Fruit fly (Drosophila melanogaster) whole organism, pupa: ENCODE data around the gene TTLL4B.

Experiments used
- CG10348 ChIP-seq: fragments of 200-800 bp; sonication (Bioruptor generic); IDR thresholded peaks from 2 replicates; pipeline ENCODE4 v1.3.6; 2022; ENCODE audit warnings: missing biosample characterization, missing genetic modification characterization
- CG12605 ChIP-seq: fragments of 200-800 bp; sonication (Bioruptor generic); IDR thresholded peaks from 2 replicates; pipeline ENCODE4 v1.3.6; 2022; ENCODE audit warnings: missing biosample characterization, missing genetic modification characterization
- CG13204 ChIP-seq: fragments of 200-800 bp; sonication (Bioruptor generic); optimal IDR thresholded peaks from 2 replicates; lab custom pipeline; 2018; ENCODE audit warnings: missing biosample characterization, mild to moderate bottlenecking, missing genetic modification characterization, moderate library complexity
- CG14655 ChIP-seq: fragments of 200-800 bp; sonication (Bioruptor generic); optimal IDR thresholded peaks from 3 replicates; lab custom pipeline; 2017; ENCODE audit warnings: mild to moderate bottlenecking, missing biosample characterization, missing genetic modification reagents, missing genetic modification characterization
- CG15710 ChIP-seq: fragments of 200-800 bp; sonication (Bioruptor generic); optimal IDR thresholded peaks from 2 replicates; lab custom pipeline; 2018; ENCODE audit warnings: missing biosample characterization, mild to moderate bottlenecking, missing genetic modification characterization, moderate library complexity
- CG17806 ChIP-seq: fragments of 200-800 bp; sonication (Bioruptor generic); optimal IDR thresholded peaks from 2 replicates; lab custom pipeline; 2018; ENCODE audit warnings: missing biosample characterization, mild to moderate bottlenecking, missing genetic modification characterization, moderate library complexity
- CG32121 ChIP-seq: fragments of 200-800 bp; sonication (Bioruptor generic); IDR thresholded peaks from 2 replicates; pipeline ENCODE4 v1.3.6; 2022; ENCODE audit warnings: missing biosample characterization, missing genetic modification characterization
- CG34367 ChIP-seq: fragments of 200-800 bp; sonication (Bioruptor generic); optimal IDR thresholded peaks from 2 replicates; lab custom pipeline; 2018; ENCODE audit warnings: missing biosample characterization, mild to moderate bottlenecking, missing genetic modification characterization
- CG4496 ChIP-seq: fragments of 200-800 bp; sonication (Bioruptor generic); IDR thresholded peaks from 3 replicates; pipeline ENCODE4 v1.3.6; 2022; ENCODE audit warnings: missing biosample characterization, missing genetic modification characterization
- CG8159 ChIP-seq: fragments of 200-800 bp; sonication (Bioruptor generic); optimal IDR thresholded peaks from 3 replicates; lab custom pipeline; 2018; ENCODE audit warnings: missing biosample characterization, mild to moderate bottlenecking, missing genetic modification characterization, moderate library complexity
- CG8301 ChIP-seq: fragments of 200-800 bp; sonication (Bioruptor generic); optimal IDR thresholded peaks from 2 replicates; lab custom pipeline; 2018; ENCODE audit warnings: missing biosample characterization, mild to moderate bottlenecking, missing genetic modification characterization
- CG9948 ChIP-seq: fragments of 200-800 bp; sonication (Bioruptor generic); optimal IDR thresholded peaks from 2 replicates; lab custom pipeline; 2018; ENCODE audit warnings: missing biosample characterization, mild to moderate bottlenecking, missing genetic modification characterization, moderate library complexity
- D1 ChIP-seq: fragments of 200-800 bp; sonication (Bioruptor generic); optimal IDR thresholded peaks from 2 replicates; lab custom pipeline; 2018; ENCODE audit warnings: missing biosample characterization, mild to moderate bottlenecking, missing genetic modification characterization, moderate library complexity
- EcR ChIP-seq: fragments of 200-800 bp; sonication (Bioruptor generic); optimal IDR thresholded peaks from 3 replicates; lab custom pipeline; 2019; ENCODE audit warnings: missing biosample characterization, missing genetic modification characterization, mild to moderate bottlenecking, moderate library complexity, missing genetic modification reagents
- Ets98B ChIP-seq: fragments of 200-800 bp; sonication (Bioruptor generic); IDR thresholded peaks from 2 replicates; pipeline ENCODE4 v1.3.6; 2022; ENCODE audit warnings: missing biosample characterization, missing genetic modification characterization
- Pif1A ChIP-seq: fragments of 200-800 bp; sonication (Bioruptor generic); optimal IDR thresholded peaks from 3 replicates; lab custom pipeline; 2016; ENCODE audit warnings: missing biosample characterization, missing genetic modification characterization
- Pif1B ChIP-seq: fragments of 200-800 bp; sonication (Bioruptor generic); optimal IDR thresholded peaks from 3 replicates; lab custom pipeline; 2016; ENCODE audit warnings: missing biosample characterization, missing genetic modification characterization
- Snoo ChIP-seq: fragments of 200-800 bp; sonication (Bioruptor generic); optimal IDR thresholded peaks from 3 replicates; lab custom pipeline; 2017; ENCODE audit warnings: missing biosample characterization, mild to moderate bottlenecking, missing genetic modification characterization, inconsistent platforms
- fd96Ca ChIP-seq: fragments of 200-800 bp; sonication (Bioruptor generic); IDR thresholded peaks from 3 replicates; pipeline ENCODE4 v1.3.6; 2022; ENCODE audit warnings: missing biosample characterization, missing genetic modification characterization
- gl ChIP-seq: fragments of 200-800 bp; sonication (Bioruptor generic); optimal IDR thresholded peaks from 2 replicates; lab custom pipeline; 2018; ENCODE audit warnings: missing biosample characterization, mild to moderate bottlenecking, missing genetic modification characterization
- rn ChIP-seq: fragments of 200-800 bp; sonication (Bioruptor generic); IDR thresholded peaks from 2 replicates; pipeline ENCODE4 v1.3.6; 2022; ENCODE audit warnings: missing biosample characterization, missing genetic modification characterization

TTLL4B gene

DNA sequence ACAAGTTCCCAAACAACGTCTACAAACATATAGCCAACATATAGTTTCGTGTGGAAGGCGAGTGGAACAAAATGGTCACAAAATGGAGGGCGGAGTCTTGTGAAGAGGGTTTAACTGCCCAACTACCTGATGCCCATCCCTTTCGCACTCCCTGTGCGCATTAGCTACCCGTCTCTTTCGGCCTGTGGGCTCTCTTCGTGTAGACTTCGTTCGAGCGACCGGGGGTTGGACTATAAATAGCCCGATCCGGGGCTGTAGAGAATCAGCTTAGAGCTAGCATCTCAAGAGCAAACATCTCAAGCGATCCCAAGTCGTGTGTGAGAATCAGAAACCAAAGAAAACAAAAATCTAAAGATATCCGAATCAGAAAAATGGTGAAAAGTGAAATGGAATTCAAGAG, 37.1 kb upstream of the TTLL4B start, which contains the start of gene slp1:
Gene slp1, plus strand, starts transcription at position 263 of the 400 bp plus-strand sequence.
- TF ChIP-seq Snoo (tag; lab: Kevin White, UChicago) (no peak), CG32121 (no peak)
- TF ChIP-seq, all 21 proteins: peak for 0

DNA sequence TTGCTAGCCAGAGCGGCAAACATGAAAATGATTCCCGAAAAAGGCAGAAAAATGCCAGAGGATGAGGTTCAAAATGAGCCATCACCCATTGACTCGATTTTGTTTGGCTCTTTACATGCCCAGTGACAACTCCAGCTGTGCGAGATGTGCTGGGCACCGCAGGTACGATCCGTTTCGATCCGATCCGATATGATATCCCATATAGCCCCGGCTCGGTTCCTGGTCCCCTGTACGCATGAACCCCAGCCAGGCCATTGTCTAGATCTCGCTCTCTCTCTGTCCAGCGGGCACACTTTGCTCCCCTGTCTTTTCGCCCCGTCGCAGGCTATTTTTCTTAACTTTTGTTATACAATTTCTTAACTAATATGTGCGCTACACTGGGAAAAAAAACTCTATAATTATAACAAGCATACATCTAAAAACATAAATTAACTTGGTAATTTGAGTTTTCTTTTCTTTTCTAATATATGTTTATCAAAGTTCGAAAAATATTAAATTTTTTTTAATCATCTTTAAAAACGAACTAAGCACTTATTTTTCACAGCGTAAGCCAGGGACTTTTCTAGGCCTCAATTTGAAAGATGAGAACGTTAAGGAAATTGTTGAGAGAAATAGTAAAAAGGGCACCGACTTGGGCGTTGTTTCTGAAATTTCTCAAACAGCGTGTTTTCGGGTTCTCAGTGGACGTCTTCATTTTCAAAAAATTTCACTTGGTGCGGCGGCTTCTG, 34.9 kb upstream of the TTLL4B start:
- no peak for TF ChIP-seq CG4496 (GFP tag; lab: Robert Waterston, UW)
- TF ChIP-seq D1 (tag; lab: Kevin White, UChicago) = no peak
- TF ChIP-seq CG10348 (GFP tag; lab: Robert Waterston, UW) = no peak
- TF ChIP-seq CG12605 (GFP tag; lab: Robert Waterston, UW) = no peak
- TF ChIP-seq CG9948 (tag; lab: Kevin White, UChicago) = no peak
- TF ChIP-seq, all 21 proteins: peak for 0

DNA sequence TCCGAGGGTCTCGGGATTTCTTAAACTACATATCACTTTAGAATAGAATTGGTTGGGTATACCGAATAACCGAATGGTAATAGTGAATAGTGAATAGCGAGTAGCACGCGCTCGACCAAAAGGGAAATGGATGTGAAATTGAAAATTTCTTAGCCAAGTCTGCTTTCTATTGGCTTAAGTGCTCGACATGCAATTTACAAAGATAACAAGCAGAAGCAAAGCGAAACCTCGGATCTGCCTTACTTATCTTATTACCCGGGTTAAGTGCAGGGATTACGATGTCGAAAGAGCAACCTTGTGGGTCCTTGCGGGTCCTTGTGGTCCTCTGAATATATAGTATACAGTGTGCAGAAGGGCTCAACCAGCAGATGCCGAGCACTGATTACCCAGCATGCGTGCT, 33.2 kb upstream of the TTLL4B start:
- TF ChIP-seq CG12605 (GFP tag; lab: Robert Waterston, UW) = no peak
- no peak for TF ChIP-seq Pif1B (GFP tag; lab: Kevin White, UChicago)
- no peak for TF ChIP-seq gl (tag; lab: Kevin White, UChicago)
- no peak for TF ChIP-seq fd96Ca (GFP tag; lab: Robert Waterston, UW)
- TF ChIP-seq D1 (tag; lab: Kevin White, UChicago) = no peak
- no peak for TF ChIP-seq CG14655 (GFP tag; lab: Kevin White, UChicago)
- no peak for TF ChIP-seq CG10348 (GFP tag; lab: Robert Waterston, UW)
- TF ChIP-seq CG15710 (tag; lab: Kevin White, UChicago) = no peak
- no peak for TF ChIP-seq Ets98B
- TF ChIP-seq rn (GFP tag; lab: Robert Waterston, UW) = no peak
- no peak for TF ChIP-seq CG13204 (GFP tag; lab: Kevin White, UChicago)
- TF ChIP-seq CG8159 = no peak
- no peak for TF ChIP-seq Snoo (tag; lab: Kevin White, UChicago)
- no peak for TF ChIP-seq CG4496 (GFP tag; lab: Robert Waterston, UW)
- TF ChIP-seq Pif1A = no peak
- no peak for TF ChIP-seq CG34367 (tag; lab: Kevin White, UChicago)
- no peak for TF ChIP-seq EcR (GFP tag; lab: Kevin White, UChicago)
- no peak for TF ChIP-seq CG8301 (tag; lab: Kevin White, UChicago)
- TF ChIP-seq, all 21 proteins: peak for 0

DNA sequence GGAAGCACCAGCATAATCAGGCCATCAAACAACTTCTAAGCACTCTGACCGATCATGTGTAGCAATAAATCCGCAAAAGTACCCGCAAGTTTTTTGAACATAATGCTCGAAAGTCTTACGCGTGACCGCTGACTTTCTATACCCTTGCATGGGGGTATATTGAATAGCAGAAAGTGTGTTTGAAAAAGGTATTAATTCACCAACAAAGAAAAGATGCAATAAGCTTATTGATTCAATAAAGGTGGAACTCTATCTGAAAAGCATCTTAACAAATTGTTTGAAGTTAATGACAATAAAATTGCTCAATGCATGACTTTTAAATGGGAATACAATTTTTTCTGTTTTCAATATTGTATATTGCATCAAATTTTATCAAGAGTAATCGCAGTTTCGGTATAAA, 30.8 kb upstream of the TTLL4B start:
- TF ChIP-seq fd96Ca (GFP tag; lab: Robert Waterston, UW) = no peak
- no peak for TF ChIP-seq CG4496 (GFP tag; lab: Robert Waterston, UW)
- TF ChIP-seq Ets98B = no peak
- no peak for TF ChIP-seq CG10348 (GFP tag; lab: Robert Waterston, UW)
- TF ChIP-seq D1 (tag; lab: Kevin White, UChicago) = no peak
- TF ChIP-seq CG14655 (GFP tag; lab: Kevin White, UChicago) = no peak
- no peak for TF ChIP-seq CG32121
- no peak for TF ChIP-seq CG34367 (tag; lab: Kevin White, UChicago)
- TF ChIP-seq Pif1A = no peak
- TF ChIP-seq rn (GFP tag; lab: Robert Waterston, UW) = no peak
- TF ChIP-seq EcR (GFP tag; lab: Kevin White, UChicago) = no peak
- TF ChIP-seq gl (tag; lab: Kevin White, UChicago) = no peak
- no peak for TF ChIP-seq CG12605 (GFP tag; lab: Robert Waterston, UW)
- TF ChIP-seq CG8301 (tag; lab: Kevin White, UChicago) = no peak

DNA sequence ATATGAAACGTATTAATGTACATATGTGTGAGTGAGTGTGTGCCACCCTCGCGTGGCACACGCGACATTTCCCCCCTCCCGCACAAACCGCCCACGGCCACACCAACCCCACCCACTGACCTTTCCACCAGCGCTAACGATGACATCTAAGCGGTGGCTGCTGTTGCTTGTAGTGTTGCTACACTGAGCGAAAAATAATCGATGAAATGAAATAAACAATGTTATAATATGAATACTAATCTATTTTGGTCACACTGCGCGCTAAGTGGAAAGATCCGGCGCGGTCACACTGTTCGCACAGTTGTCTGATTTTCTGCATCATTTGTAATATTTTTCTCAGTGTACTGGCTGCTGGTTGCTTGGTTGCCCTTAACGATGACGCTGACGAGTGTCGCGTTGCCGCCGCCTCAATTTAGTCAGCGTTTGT, 30.2 kb upstream of the TTLL4B start:
- TF ChIP-seq CG8159 (peak; percentile 66), CG9948 (tag; lab: Kevin White, UChicago) (peak; percentile 46), CG4496 (GFP tag; lab: Robert Waterston, UW) (no peak), Pif1A (peak; percentile 55), EcR (GFP tag; lab: Kevin White, UChicago) (no peak), CG34367 (tag; lab: Kevin White, UChicago) (peak; percentile 68), rn (GFP tag; lab: Robert Waterston, UW) (0 out of 2 replicates have a peak, but pooled peaks have one; percentile 29), fd96Ca (GFP tag; lab: Robert Waterston, UW) (peak; percentile 70), Ets98B (peak; percentile 47), CG14655 (GFP tag; lab: Kevin White, UChicago) (peak; percentile 60), gl (tag; lab: Kevin White, UChicago) (peak; percentile 1), Snoo (tag; lab: Kevin White, UChicago) (peak; percentile 45), CG32121 (no peak), CG12605 (GFP tag; lab: Robert Waterston, UW) (0 out of 2 replicates have a peak, but pooled peaks have one; percentile 10), Pif1B (GFP tag; lab: Kevin White, UChicago) (peak; percentile 50), CG8301 (tag; lab: Kevin White, UChicago) (peak; percentile 47), CG13204 (GFP tag; lab: Kevin White, UChicago) (peak; percentile 8), D1 (tag; lab: Kevin White, UChicago) (no peak), CG15710 (tag; lab: Kevin White, UChicago) (peak; percentile 63), CG17806 (tag; lab: Kevin White, UChicago) (peak; percentile 61), CG10348 (GFP tag; lab: Robert Waterston, UW) (no peak)

DNA sequence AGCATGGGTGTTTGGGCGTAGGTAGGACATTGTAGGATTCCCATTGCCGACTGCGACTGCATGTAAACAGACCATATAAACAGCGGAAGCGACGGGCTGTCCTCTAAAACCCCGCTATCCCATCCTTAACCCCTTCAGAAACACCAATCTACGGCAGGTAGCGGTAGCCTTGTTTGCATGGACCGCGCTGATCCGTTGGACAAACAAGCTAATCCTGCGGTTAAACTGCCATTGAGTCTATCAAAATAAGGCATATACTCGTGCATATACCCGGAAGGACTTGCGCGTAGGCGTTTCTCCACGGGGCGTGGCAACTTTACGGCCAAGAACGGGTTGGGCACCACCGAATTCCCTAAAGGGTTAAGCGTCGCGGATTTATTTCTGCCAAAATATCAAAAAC, 28.5 kb upstream of the TTLL4B start:
- TF ChIP-seq CG12605 (GFP tag; lab: Robert Waterston, UW) = no peak
